Worm (Caenorhabditis elegans) whole organism, mixed stage, embryonic: ENCODE data around the gene fbxb-91.

Experiments used
- ces-1 ChIP-seq: fragments of 150-350 bp; optimal IDR thresholded peaks from 2 replicates; lab custom pipeline; 2014; ENCODE audit warnings: missing biosample characterization, missing genetic modification reagents, missing genetic modification characterization
- drap-1 ChIP-seq: fragments of 200-800 bp; sonication (Bioruptor generic); optimal IDR thresholded peaks from 3 replicates; lab custom pipeline; 2018; ENCODE audit warnings: mild to moderate bottlenecking, missing genetic modification characterization, missing compliant biosample characterization
- elt-3 ChIP-seq: fragments of 150-350 bp; optimal IDR thresholded peaks from 2 replicates; lab custom pipeline; 2014; ENCODE audit warnings: missing biosample characterization, missing genetic modification characterization
- lin-13 ChIP-seq: fragments of 150-350 bp; optimal IDR thresholded peaks from 2 replicates; lab custom pipeline; 2014; ENCODE audit warnings: missing biosample characterization, missing genetic modification characterization
- lin-32 ChIP-seq: fragments of 200-800 bp; sonication (Bioruptor generic); optimal IDR thresholded peaks from 2 replicates; lab custom pipeline; 2018; ENCODE audit warnings: mild to moderate bottlenecking, missing genetic modification characterization, missing compliant biosample characterization
- lsy-2 ChIP-seq: fragments of 150-350 bp; optimal IDR thresholded peaks from 2 replicates; lab custom pipeline; 2014; ENCODE audit warnings: missing biosample characterization, missing genetic modification characterization
- mab-5 ChIP-seq: fragments of 150-350 bp; optimal IDR thresholded peaks from 2 replicates; lab custom pipeline; 2014; ENCODE audit warnings: missing biosample characterization, missing genetic modification characterization
- nhr-28 ChIP-seq: fragments of 150-350 bp; optimal IDR thresholded peaks from 2 replicates; lab custom pipeline; 2014; ENCODE audit warnings: missing biosample characterization, missing genetic modification characterization
- nhr-76 ChIP-seq: sonication (generic microtip); optimal IDR thresholded peaks from 2 replicates; lab custom pipeline; 2017; ENCODE audit warnings: missing biosample characterization, missing genetic modification characterization
- pha-4 ChIP-seq: fragments of 150-350 bp; optimal IDR thresholded peaks from 2 replicates; lab custom pipeline; 2018; ENCODE audit warnings: missing biosample characterization, missing genetic modification reagents, missing genetic modification characterization
- snpc-4 ChIP-seq: fragments of 150-350 bp; optimal IDR thresholded peaks from 2 replicates; lab custom pipeline; 2014; ENCODE audit warnings: missing biosample characterization, missing genetic modification characterization
- zip-8 ChIP-seq: fragments of 150-350 bp; optimal IDR thresholded peaks from 2 replicates; lab custom pipeline; 2014; ENCODE audit warnings: missing biosample characterization, missing genetic modification characterization

- TF ChIP-seq drap-1 (GFP tag; lab: Kevin White, UChicago) (no peak), mab-5 (tag; lab: Kevin White, UChicago) (no peak), elt-3 (tag; lab: Kevin White, UChicago) (no peak), snpc-4 (tag; lab: Kevin White, UChicago) (no peak), nhr-28 (no peak), zip-8 (no peak), pha-4 (tag; lab: Kevin White, UChicago) (no peak), lin-32 (GFP tag; lab: Kevin White, UChicago) (no peak), nhr-76 (tag; lab: Kevin White, UChicago) (no peak), lin-13 (tag; lab: Kevin White, UChicago) (no peak), ces-1 (no peak), lsy-2 (tag; lab: Kevin White, UChicago) (no peak)
Observed at ce11 chrII:3764486-3764885, 13.9 kb upstream of the fbxb-91 start, which contains the start of gene srx-112.
